Fruit fly (Drosophila melanogaster): Measurements from ENCODE around the gene CG17834.
A peak's percentile ranks its signal among the peaks of the same experiment; 100 is the strongest.

The CG17834 gene

DNA sequence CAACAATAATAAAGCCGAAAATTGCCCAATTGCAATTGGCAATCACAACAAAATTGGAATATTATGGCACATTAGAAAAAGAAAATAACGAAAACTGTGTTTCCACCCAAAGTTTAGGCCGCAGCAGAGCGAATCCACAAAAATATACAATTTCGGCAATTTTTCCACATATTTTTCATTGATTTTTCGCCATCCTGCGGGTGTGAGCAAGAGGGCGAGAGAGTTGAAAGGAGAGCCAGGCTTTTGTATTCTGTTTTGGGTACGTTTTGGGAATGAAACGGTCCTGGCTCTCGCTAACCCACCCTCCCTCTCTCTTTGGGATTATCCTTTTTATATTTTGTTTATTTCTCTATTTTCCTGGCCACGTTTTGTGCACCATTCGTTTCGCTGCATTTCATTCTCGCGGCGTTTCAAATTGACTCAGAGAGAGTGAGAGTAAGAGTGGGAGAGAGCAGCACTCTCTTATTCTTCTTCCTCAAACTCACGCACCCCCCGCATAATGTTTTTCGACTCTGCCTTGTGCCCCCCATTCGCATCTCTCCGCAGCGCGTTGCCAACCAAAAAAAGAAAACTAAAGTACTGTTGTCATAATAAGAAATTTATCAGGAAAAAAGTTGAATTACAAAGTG lies 14.9 kb downstream of the CG17834 start (continued):
- TF ChIP-seq MTF-1 (GFP tag; optimal IDR thresholded peaks at IDR 0.05; ENCODE audit: borderline replicate concordance) (no peak), Lpt (GFP tag; optimal IDR thresholded peaks at IDR 0.05) (no peak), CG17829 (tag; optimal IDR thresholded peaks at IDR 0.05) (peak; percentile 17), CG7928 (GFP tag; optimal IDR thresholded peaks at IDR 0.05) (no peak), Tbp (GFP tag; optimal IDR thresholded peaks at IDR 0.05) (no peak), CG7839 (tag; optimal IDR thresholded peaks at IDR 0.05) (no peak), fd3F (GFP tag; optimal IDR thresholded peaks at IDR 0.05) (no peak), Hsf (GFP tag; optimal IDR thresholded peaks at IDR 0.05) (no peak), CG34376 (GFP tag; optimal IDR thresholded peaks at IDR 0.05) (no peak), zen (tag; optimal IDR thresholded peaks at IDR 0.05) (no peak), D19A (tag; optimal IDR thresholded peaks at IDR 0.05) (peak; percentile 24), Max (GFP tag; optimal IDR thresholded peaks at IDR 0.05) (no peak), CG30020 (tag; optimal IDR thresholded peaks at IDR 0.05) (no peak), seq (GFP tag; IDR thresholded peaks at IDR 0.05) (no peak), Pdp1 (GFP tag; optimal IDR thresholded peaks at IDR 0.05) (peak in 1 of 2 experiments; percentile 38), ems (GFP tag; optimal IDR thresholded peaks at IDR 0.05) (no peak), mam (GFP tag; optimal IDR thresholded peaks at IDR 0.05) (no peak), CG11696 (GFP tag; IDR thresholded peaks at IDR 0.05) (no peak), CG11504 (tag; optimal IDR thresholded peaks at IDR 0.05) (no peak), pros (GFP tag; optimal IDR thresholded peaks at IDR 0.05) (peak; percentile 93), tll (GFP tag; optimal IDR thresholded peaks at IDR 0.05) (no peak), abd-A (tag; optimal IDR thresholded peaks at IDR 0.05) (peak; percentile 28), CG7987 (GFP tag; optimal IDR thresholded peaks at IDR 0.05) (no peak), Dref (GFP tag; IDR thresholded peaks at IDR 0.05) (no peak)

dm6 chr2L:8544636-8545035 lies 15.7 kb downstream of the CG17834 start:
- TF ChIP-seq CG8359 (GFP tag; optimal IDR thresholded peaks at IDR 0.05; ENCODE audit: borderline replicate concordance) (no peak), CG2120 (GFP tag; optimal IDR thresholded peaks at IDR 0.05) (no peak), sim (GFP tag; IDR thresholded peaks at IDR 0.05) (no peak), CG14710 (tag; optimal IDR thresholded peaks at IDR 0.05) (no peak), Ets97D (GFP tag; optimal IDR thresholded peaks at IDR 0.05) (no peak), sens (GFP tag) (peak; percentile 15), HLHmδ (GFP tag; optimal IDR thresholded peaks at IDR 0.05) (no peak), sug (tag; optimal IDR thresholded peaks at IDR 0.05) (no peak), CG4360 (GFP tag; IDR thresholded peaks at IDR 0.05) (peak; percentile 76), CG13624 (GFP tag; optimal IDR thresholded peaks at IDR 0.05) (no peak), HLH3B (GFP tag; IDR thresholded peaks at IDR 0.05) (no peak), D19A (tag; optimal IDR thresholded peaks at IDR 0.05) (no peak), crc (GFP tag; optimal IDR thresholded peaks at IDR 0.05) (no peak), twi (tag; optimal IDR thresholded peaks at IDR 0.05) (peak; percentile 5), CG13287 (GFP tag; IDR thresholded peaks at IDR 0.05; ENCODE audit: partially characterized antibody) (no peak), HLH54F (GFP tag; optimal IDR thresholded peaks at IDR 0.05) (no peak), H15 (GFP tag; IDR thresholded peaks at IDR 0.05) (no peak), Med (GFP tag) (peak; percentile 53), dan (GFP tag; IDR thresholded peaks at IDR 0.05) (no peak), HHEX (GFP tag; optimal IDR thresholded peaks at IDR 0.05) (no peak), CG4424 (GFP tag; optimal IDR thresholded peaks at IDR 0.05) (no peak), CG17568 (GFP tag; optimal IDR thresholded peaks at IDR 0.05) (no peak), CG5180 (GFP tag; optimal IDR thresholded peaks at IDR 0.05) (no peak), CG4617 (GFP tag; optimal IDR thresholded peaks at IDR 0.05; ENCODE audit: borderline replicate concordance) (no peak), nerfin-2 (GFP tag; IDR thresholded peaks at IDR 0.05; ENCODE audit: partially characterized antibody) (0 out of 2 replicates have a peak, but pooled peaks have one; percentile 32), CG6654 (GFP tag; optimal IDR thresholded peaks at IDR 0.05) (no peak), CG17612 (GFP tag; IDR thresholded peaks at IDR 0.05) (no peak)
